Fruit fly (Drosophila melanogaster) whole organism, embryonic: ENCODE results near the gene lectin-37Da.

Source experiments
- Ada2b ChIP-seq: fragments of 200-800 bp; sonication (Bioruptor generic); IDR thresholded peaks from 2 replicates; pipeline ENCODE4 v1.3.6; 2022; ENCODE audit warnings: missing biosample characterization, missing genetic modification characterization
- Adf1 ChIP-seq: fragments of 200-800 bp; sonication (Bioruptor generic); IDR thresholded peaks from 2 replicates; pipeline ENCODE4 v1.3.6; 2022; ENCODE audit warnings: missing biosample characterization, missing genetic modification characterization
- Atf6 ChIP-seq: fragments of 200-800 bp; sonication (Bioruptor generic); IDR thresholded peaks from 2 replicates; pipeline ENCODE4 v1.3.6; 2022; ENCODE audit warnings: missing biosample characterization, missing genetic modification characterization
- CG10147 ChIP-seq: fragments of 200-800 bp; sonication (Bioruptor generic); optimal IDR thresholded peaks from 2 replicates; lab custom pipeline; 2019; ENCODE audit warnings: missing biosample characterization, mild to moderate bottlenecking, missing genetic modification characterization, moderate library complexity
- CG10654 ChIP-seq: fragments of 200-800 bp; sonication (Bioruptor generic); optimal IDR thresholded peaks from 2 replicates; lab custom pipeline; 2016; ENCODE audit warnings: missing biosample characterization, missing genetic modification characterization
- CG11456 ChIP-seq: fragments of 200-800 bp; sonication (Bioruptor generic); IDR thresholded peaks from 3 replicates; pipeline ENCODE4 v1.3.6; 2022; ENCODE audit warnings: missing biosample characterization, missing genetic modification characterization
- CG11504 ChIP-seq: fragments of 200-800 bp; sonication (Bioruptor generic); optimal IDR thresholded peaks from 3 replicates; lab custom pipeline; 2019; ENCODE audit warnings: missing biosample characterization, mild to moderate bottlenecking, missing genetic modification characterization, moderate library complexity
- CG12744 ChIP-seq: fragments of 200-800 bp; sonication (Bioruptor generic); optimal IDR thresholded peaks from 2 replicates; lab custom pipeline; 2016; ENCODE audit warnings: missing biosample characterization, missing genetic modification characterization
- CG12769 ChIP-seq: fragments of 200-800 bp; sonication (Bioruptor generic); optimal IDR thresholded peaks from 2 replicates; lab custom pipeline; 2019; ENCODE audit warnings: missing biosample characterization, mild to moderate bottlenecking, missing genetic modification characterization, moderate library complexity
- CG14710 ChIP-seq: fragments of 200-800 bp; sonication (Bioruptor generic); optimal IDR thresholded peaks from 3 replicates; lab custom pipeline; 2019; ENCODE audit warnings: missing biosample characterization, mild to moderate bottlenecking, missing genetic modification characterization, moderate library complexity
- CG15269 ChIP-seq: fragments of 200-800 bp; sonication (Bioruptor generic); optimal IDR thresholded peaks from 2 replicates; lab custom pipeline; 2018; ENCODE audit warnings: missing biosample characterization, mild to moderate bottlenecking, missing genetic modification characterization, moderate library complexity
- CG16813 ChIP-seq: fragments of 200-800 bp; sonication (Bioruptor generic); IDR thresholded peaks from 3 replicates; pipeline ENCODE4 v1.3.6; 2022; ENCODE audit warnings: missing biosample characterization, missing genetic modification characterization; ENCODE audit not compliant: partially characterized antibody
- CG18262 ChIP-seq: fragments of 200-800 bp; optimal IDR thresholded peaks from 3 replicates; lab custom pipeline; 2019; ENCODE audit warnings: missing biosample characterization, mild to moderate bottlenecking, missing genetic modification characterization, moderate library complexity
- CG2678 ChIP-seq: fragments of 200-800 bp; sonication (Bioruptor generic); optimal IDR thresholded peaks from 3 replicates; lab custom pipeline; 2019; ENCODE audit warnings: missing biosample characterization, mild to moderate bottlenecking, missing genetic modification characterization, moderate library complexity
- CG32532 ChIP-seq: fragments of 200-800 bp; sonication (Bioruptor generic); IDR thresholded peaks from 2 replicates; pipeline ENCODE4 v1.3.6; 2022; ENCODE audit warnings: missing biosample characterization, missing genetic modification characterization
- CG3281 ChIP-seq: fragments of 200-800 bp; sonication (Bioruptor generic); optimal IDR thresholded peaks from 3 replicates; lab custom pipeline; 2017; ENCODE audit warnings: missing biosample characterization, mild to moderate bottlenecking, missing genetic modification characterization
- CG34224 ChIP-seq: fragments of 200-800 bp; sonication (Bioruptor generic); IDR thresholded peaks from 3 replicates; pipeline ENCODE4 v1.3.6; 2022; ENCODE audit warnings: missing biosample characterization, missing genetic modification characterization; ENCODE audit not compliant: partially characterized antibody
- CG3847 ChIP-seq: fragments of 200-800 bp; sonication (Bioruptor generic); IDR thresholded peaks from 2 replicates; pipeline ENCODE4 v1.3.6; 2022; ENCODE audit warnings: missing biosample characterization, missing genetic modification characterization
- CG7271 ChIP-seq: fragments of 200-800 bp; sonication (Bioruptor generic); optimal IDR thresholded peaks from 2 replicates; lab custom pipeline; 2018; ENCODE audit warnings: missing biosample characterization, mild to moderate bottlenecking, missing genetic modification characterization, moderate library complexity
- CG7839 ChIP-seq: fragments of 200-800 bp; sonication (Bioruptor generic); optimal IDR thresholded peaks from 3 replicates; lab custom pipeline; 2018; ENCODE audit warnings: missing biosample characterization, mild to moderate bottlenecking, missing genetic modification characterization, moderate library complexity
- CG8290 ChIP-seq, 3 experiments: fragments of 200-800 bp; sonication (Bioruptor generic); optimal IDR thresholded peaks; 2 replicates each; lab custom pipeline; 2016 to 2019; ENCODE audit warnings: missing biosample characterization in 3 of 3, missing genetic modification characterization in 3 of 3, mild to moderate bottlenecking in 2 of 3, moderate library complexity in 1 of 3
- CG9817 ChIP-seq: fragments of 200-800 bp; sonication (Bioruptor generic); optimal IDR thresholded peaks from 2 replicates; lab custom pipeline; 2018; ENCODE audit warnings: missing biosample characterization, mild to moderate bottlenecking, missing genetic modification characterization, moderate library complexity
- CoRest ChIP-seq: fragments of 200-800 bp; sonication (Bioruptor generic); optimal IDR thresholded peaks from 3 replicates; lab custom pipeline; 2018; ENCODE audit warnings: missing biosample characterization, mild to moderate bottlenecking, missing genetic modification characterization, moderate library complexity
- Dad ChIP-seq: fragments of 200-800 bp; sonication (Bioruptor generic); optimal IDR thresholded peaks from 3 replicates; lab custom pipeline; 2016; ENCODE audit warnings: missing biosample characterization, missing genetic modification characterization
- Dbx ChIP-seq: fragments of 200-800 bp; sonication (Bioruptor generic); IDR thresholded peaks from 3 replicates; pipeline ENCODE4 v1.3.6; 2022; ENCODE audit warnings: missing biosample characterization, missing genetic modification characterization
- HHEX ChIP-seq: fragments of 200-800 bp; sonication (Bioruptor generic); optimal IDR thresholded peaks from 3 replicates; lab custom pipeline; 2017; ENCODE audit warnings: missing biosample characterization, mild to moderate bottlenecking, missing genetic modification characterization, missing genetic modification reagents
- HmgZ ChIP-seq: fragments of 200-800 bp; sonication (Bioruptor generic); optimal IDR thresholded peaks from 2 replicates; lab custom pipeline; 2018; ENCODE audit warnings: missing biosample characterization, mild to moderate bottlenecking, missing genetic modification characterization
- Med ChIP-seq: fragments of 200-800 bp; sonication (Bioruptor generic); peaks from one replicate; lab custom pipeline; 2016; ENCODE audit warnings: missing biosample characterization, missing genetic modification characterization, mild to moderate bottlenecking, inconsistent platforms, moderate library complexity
- Pdp1 ChIP-seq, 2 experiments: fragments of 200-800 bp; sonication (Bioruptor generic); optimal IDR thresholded peaks; 3 replicates each; lab custom pipeline; 2016; ENCODE audit warnings: missing biosample characterization in 2 of 2, missing genetic modification characterization in 2 of 2, mild to moderate bottlenecking in 1 of 2, moderate library complexity in 1 of 2
- Stat92E ChIP-seq, 3 experiments: fragments of >200 bp in 2 of 3; fragments of 200-800 bp in 1 of 3; sonication (Bioruptor generic) in 1 of 3; optimal IDR thresholded peaks; 2 replicates each; lab custom pipeline; 2017 to 2019; ENCODE audit warnings: missing biosample characterization in 3 of 3, missing genetic modification characterization in 3 of 3, mild to moderate bottlenecking in 1 of 3, moderate library complexity in 1 of 3
- Usf ChIP-seq: fragments of 200-800 bp; sonication (Bioruptor generic); optimal IDR thresholded peaks from 2 replicates; lab custom pipeline; 2017; ENCODE audit warnings: missing genotype, missing biosample characterization, missing genetic modification characterization
- caup ChIP-seq: fragments of 200-800 bp; sonication (Bioruptor generic); optimal IDR thresholded peaks from 3 replicates; lab custom pipeline; 2017; ENCODE audit warnings: missing biosample characterization, mild to moderate bottlenecking, missing genetic modification characterization, moderate library complexity; ENCODE audit not compliant: severe bottlenecking
- chn ChIP-seq: fragments of 200-800 bp; sonication (Bioruptor generic); optimal IDR thresholded peaks from 2 replicates; lab custom pipeline; 2016; ENCODE audit warnings: missing biosample characterization, missing genetic modification characterization
- dysf ChIP-seq: fragments of 200-800 bp; sonication (Bioruptor generic); IDR thresholded peaks from 3 replicates; pipeline ENCODE4 v1.3.6; 2022; ENCODE audit warnings: missing biosample characterization, missing genetic modification characterization
- fd3F ChIP-seq: fragments of 200-800 bp; sonication (Bioruptor generic); optimal IDR thresholded peaks from 2 replicates; lab custom pipeline; 2018; ENCODE audit warnings: missing biosample characterization, mild to moderate bottlenecking, missing genetic modification characterization, moderate library complexity
- gcm ChIP-seq: fragments of 200-800 bp; sonication (Bioruptor generic); optimal IDR thresholded peaks from 2 replicates; lab custom pipeline; 2019; ENCODE audit warnings: missing biosample characterization, mild to moderate bottlenecking, missing genetic modification characterization, moderate library complexity
- gem ChIP-seq: fragments of 200-800 bp; sonication (Bioruptor generic); optimal IDR thresholded peaks from 2 replicates; lab custom pipeline; 2019; ENCODE audit warnings: missing biosample characterization, mild to moderate bottlenecking, missing genetic modification characterization, moderate library complexity
- grau ChIP-seq: fragments of 200-800 bp; optimal IDR thresholded peaks from 3 replicates; lab custom pipeline; 2019; ENCODE audit warnings: missing biosample characterization, mild to moderate bottlenecking, missing genetic modification characterization, moderate library complexity
- h ChIP-seq: fragments of >200 bp; optimal IDR thresholded peaks from 2 replicates; lab custom pipeline; 2017
- hkb ChIP-seq, 2 experiments: fragments of 200-800 bp in 1 of 2; fragments of >200 bp in 1 of 2; sonication (Bioruptor generic) in 1 of 2; IDR thresholded peaks in 1 of 2; optimal IDR thresholded peaks in 1 of 2; 2 replicates each; pipeline versions ENCODE4 v1.3.6 to Lab custom; 2017 to 2022; ENCODE audit warnings: missing biosample characterization in 1 of 2, missing genetic modification characterization in 1 of 2
- lab ChIP-seq: fragments of 200-800 bp; sonication (Bioruptor generic); optimal IDR thresholded peaks from 3 replicates; lab custom pipeline; 2017; ENCODE audit warnings: missing biosample characterization, missing genetic modification characterization, mild to moderate bottlenecking, moderate library complexity, missing genetic modification reagents
- lilli ChIP-seq: fragments of 200-800 bp; sonication (Bioruptor generic); optimal IDR thresholded peaks from 3 replicates; lab custom pipeline; 2016; ENCODE audit warnings: missing biosample characterization, missing genetic modification characterization
- p53 ChIP-seq: fragments of 200-800 bp; sonication (Bioruptor generic); optimal IDR thresholded peaks from 2 replicates; lab custom pipeline; 2016; ENCODE audit warnings: missing biosample characterization, missing genetic modification characterization
- row ChIP-seq: fragments of 200-800 bp; sonication (Bioruptor generic); IDR thresholded peaks from 3 replicates; pipeline ENCODE4 v1.3.6; 2022; ENCODE audit warnings: missing biosample characterization, missing genetic modification characterization
- slp2 ChIP-seq: fragments of 200-800 bp; sonication (Bioruptor generic); optimal IDR thresholded peaks from 2 replicates; lab custom pipeline; 2016; ENCODE audit warnings: missing biosample characterization, missing genetic modification characterization
- sug ChIP-seq: fragments of 200-800 bp; optimal IDR thresholded peaks from 2 replicates; lab custom pipeline; 2019; ENCODE audit warnings: missing biosample characterization, mild to moderate bottlenecking, missing genetic modification characterization, moderate library complexity
- wor ChIP-seq: fragments of 200-800 bp; sonication (Bioruptor generic); IDR thresholded peaks from 2 replicates; pipeline ENCODE4 v1.3.6; 2022; ENCODE audit warnings: missing biosample characterization, missing genetic modification characterization
- zfh1 ChIP-seq: fragments of 200-800 bp; sonication (Bioruptor generic); IDR thresholded peaks from 3 replicates; pipeline ENCODE4 v1.3.6; 2022; ENCODE audit warnings: missing biosample characterization, missing genetic modification characterization

The lectin-37Da gene

DNA sequence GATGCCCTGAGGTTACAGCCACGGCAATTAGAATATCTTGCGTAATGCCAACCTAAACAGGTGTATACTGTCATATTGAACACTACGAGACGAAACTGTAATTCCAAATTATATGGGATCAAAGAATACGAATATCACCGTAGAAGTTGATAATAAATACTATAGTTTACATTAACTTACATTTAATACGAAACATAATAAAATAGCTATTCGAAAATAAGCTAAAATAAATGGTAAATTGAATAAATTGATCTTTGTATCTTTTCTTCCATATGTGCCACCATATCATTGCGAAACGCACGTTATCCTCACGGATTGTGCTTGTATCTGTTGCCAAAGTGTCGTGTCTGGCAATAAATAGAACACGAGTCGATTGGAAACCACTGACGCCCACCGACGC, 2.3 kb upstream of the lectin-37Da start (continued):
- TF ChIP-seq lab (peak; percentile 31), CG2678 (tag; lab: Kevin White, UChicago) (peak; percentile 40), CG10147 (GFP tag; lab: Kevin White, UChicago) (peak; percentile 15), Dad (GFP tag; lab: Kevin White, UChicago) (no peak), caup (peak; percentile 16), h (lab: Kevin White, UChicago) (no peak), Atf6 (GFP tag; lab: Robert Waterston, UW) (peak; percentile 59), CG18262 (tag; lab: Kevin White, UChicago) (no peak), CG11504 (tag; lab: Kevin White, UChicago) (peak; percentile 10), CG34224 (no peak), CG12744 (GFP tag; lab: Kevin White, UChicago) (no peak), zfh1 (no peak), grau (peak; percentile 57), CG32532 (GFP tag; lab: Robert Waterston, UW) (peak; percentile 53; the same call in 1 of the 2 replicates), CG9817 (tag; lab: Kevin White, UChicago) (peak; percentile 47), Ada2b (GFP tag; lab: Robert Waterston, UW) (0 out of 2 replicates have a peak, but pooled peaks have one; percentile 7), gcm (GFP tag; lab: Kevin White, UChicago) (no peak), CG16813 (GFP tag; lab: Robert Waterston, UW) (no peak), chn (no peak), fd3F (GFP tag; lab: Kevin White, UChicago) (peak; percentile 46), CG14710 (tag; lab: Kevin White, UChicago) (no peak), Dbx (GFP tag; lab: Robert Waterston, UW) (0 out of 3 replicates have a peak, but pooled peaks have one; percentile 20), CoRest (tag; lab: Kevin White, UChicago) (peak; percentile 49), dysf (peak; percentile 67; the same call in 2 of the 3 replicates), CG3281 (GFP tag; lab: Kevin White, UChicago) (peak; percentile 41), CG8290 (GFP tag; optimal IDR thresholded peaks at IDR 0.05; lab: Kevin White, UChicago) (no peak), CG8290 (tag; optimal IDR thresholded peaks at IDR 0.05; lab: Kevin White, UChicago) (peak in 1 of 2 experiments; percentile 17), CG15269 (tag; lab: Kevin White, UChicago) (peak; percentile 66), HmgZ (tag; lab: Kevin White, UChicago) (peak; percentile 14), HHEX (GFP tag; lab: Kevin White, UChicago) (no peak), Pdp1 (GFP tag; optimal IDR thresholded peaks at IDR 0.05; lab: Kevin White, UChicago) (peak in 1 of 2 experiments; percentile 33), sug (peak; percentile 15), gem (tag; lab: Kevin White, UChicago) (peak; percentile 24), CG3847 (0 out of 2 replicates have a peak, but pooled peaks have one; percentile 38), Med (GFP tag; lab: Kevin White, UChicago) (peak; percentile 45), CG12769 (tag; lab: Kevin White, UChicago) (peak; percentile 50), CG7839 (tag; lab: Kevin White, UChicago) (peak; percentile 37), wor (no peak), lilli (GFP tag; lab: Kevin White, UChicago) (peak; percentile 14), CG10654 (GFP tag; lab: Kevin White, UChicago) (no peak), slp2 (no peak), row (peak; percentile 28; the same call in 1 of the 3 replicates), p53 (GFP tag; lab: Kevin White, UChicago) (no peak), hkb (optimal IDR thresholded peaks at IDR 0.05; lab: Kevin White, UChicago) (no peak), hkb (GFP tag; IDR thresholded peaks at IDR 0.05; lab: Robert Waterston, UW) (0 out of 2 replicates have a peak, but pooled peaks have one; percentile 36), Adf1 (0 out of 2 replicates have a peak, but pooled peaks have one; percentile 23), CG11456 (GFP tag; lab: Robert Waterston, UW) (0 out of 3 replicates have a peak, but pooled peaks have one; percentile 41), CG7271 (tag; lab: Kevin White, UChicago) (no peak), Usf (GFP tag; lab: Kevin White, UChicago) (no peak), Stat92E (GFP tag; optimal IDR thresholded peaks at IDR 0.05; lab: Kevin White, UChicago) (no peak)
